Worm (Caenorhabditis elegans): ENCODE data around the gene stg-2.
"Not testable (repeated sequence)": the region's sequence is repeated elsewhere in the genome, so short reads cannot be mapped to it uniquely, and the experiment has no call there.

The stg-2 gene

ce11 chrX:8623840-8624591, 19.7 kb downstream of the stg-2 start:
- TF ChIP-seq ceh-43 (GFP tag; optimal IDR thresholded peaks at IDR 0.05) = peak; percentile 47
- TF ChIP-seq tbx-8 (GFP tag; optimal IDR thresholded peaks at IDR 0.05) = no peak
- peak; percentile 5 for TF ChIP-seq M03D4.4 (tag; optimal IDR thresholded peaks at IDR 0.05)
- peak; percentile 64 for TF ChIP-seq ceh-83 (GFP tag; optimal IDR thresholded peaks at IDR 0.05)
- no peak for TF ChIP-seq bed-3 (GFP tag; optimal IDR thresholded peaks at IDR 0.05)
- TF ChIP-seq ham-2 (GFP tag; optimal IDR thresholded peaks at IDR 0.05) = peak; percentile 33
- peak; percentile 23 for TF ChIP-seq drap-1 (GFP tag; optimal IDR thresholded peaks at IDR 0.05)

- TF ChIP-seq unc-62 (GFP tag; optimal IDR thresholded peaks at IDR 0.05) (no peak), blmp-1 (tag; optimal IDR thresholded peaks at IDR 0.05) (no peak), bed-3 (GFP tag; optimal IDR thresholded peaks at IDR 0.05) (no peak), ces-1 (GFP tag; optimal IDR thresholded peaks at IDR 0.05) (no peak), ham-2 (GFP tag; optimal IDR thresholded peaks at IDR 0.05) (no peak), flh-1 (GFP tag; optimal IDR thresholded peaks at IDR 0.05) (no peak), lin-32 (GFP tag; optimal IDR thresholded peaks at IDR 0.05) (no peak), unc-39 (tag; optimal IDR thresholded peaks at IDR 0.05) (no peak), sem-2 (GFP tag; optimal IDR thresholded peaks at IDR 0.05) (no peak), sptf-1 (tag; optimal IDR thresholded peaks at IDR 0.05) (no peak), pha-4 (tag; optimal IDR thresholded peaks at IDR 0.05) (no peak)
These were observed 30.7 kb downstream of the stg-2 start, which contains the start of gene K01A12.2 for ce11 chrX:8613053-8613452. TSS of gene K01A12.2 (plus strand) at chrX:8613353.

ce11 chrX:8612278-8612677, 31.4 kb downstream of the stg-2 start:
- TF ChIP-seq sptf-1 (tag; optimal IDR thresholded peaks at IDR 0.05) (no peak), zip-8 (tag; optimal IDR thresholded peaks at IDR 0.05) (no peak), ceh-39 (tag; optimal IDR thresholded peaks at IDR 0.05) (no peak), unc-120 (tag; optimal IDR thresholded peaks at IDR 0.05; ENCODE audit: poor library complexity, severe bottlenecking) (no peak), ham-2 (GFP tag; optimal IDR thresholded peaks at IDR 0.05) (no peak), cnd-1 (tag; optimal IDR thresholded peaks at IDR 0.05) (no peak), lsy-2 (tag; optimal IDR thresholded peaks at IDR 0.05) (no peak), nhr-12 (tag; optimal IDR thresholded peaks at IDR 0.05) (no peak), unc-62 (GFP tag; optimal IDR thresholded peaks at IDR 0.05) (no peak), ceh-43 (GFP tag; optimal IDR thresholded peaks at IDR 0.05) (no peak)

- TF ChIP-seq ceh-43 (GFP tag; optimal IDR thresholded peaks at IDR 0.05); elt-3 (tag; optimal IDR thresholded peaks at IDR 0.05); mab-5 (tag; optimal IDR thresholded peaks at IDR 0.05): not testable (repeated sequence)
These were observed 33.1 kb downstream of the stg-2 start, which contains the start of gene K01A12.4 for ce11 chrX:8610606-8611005. TSS of gene K01A12.4 (plus strand) at chrX:8610906.

ce11 chrX:8608756-8609155, 35.0 kb downstream of the stg-2 start:
- TF ChIP-seq sptf-1 (tag; optimal IDR thresholded peaks at IDR 0.05) = no peak

- no peak for TF ChIP-seq unc-62 (GFP tag; optimal IDR thresholded peaks at IDR 0.05)
- peak; percentile 63 for TF ChIP-seq pha-4 (tag; optimal IDR thresholded peaks at IDR 0.05)
- no peak for TF ChIP-seq nhr-28 (tag; optimal IDR thresholded peaks at IDR 0.05)
- no peak for TF ChIP-seq zip-8 (tag; optimal IDR thresholded peaks at IDR 0.05)
- no peak for TF ChIP-seq ceh-83 (GFP tag; optimal IDR thresholded peaks at IDR 0.05)
- no peak for TF ChIP-seq drap-1 (GFP tag; optimal IDR thresholded peaks at IDR 0.05)
- TF ChIP-seq lin-13 (tag; optimal IDR thresholded peaks at IDR 0.05) = peak; percentile 1
- no peak for TF ChIP-seq blmp-1 (tag; optimal IDR thresholded peaks at IDR 0.05)
- TF ChIP-seq lsy-2 (tag; optimal IDR thresholded peaks at IDR 0.05) = no peak
- no peak for TF ChIP-seq bed-3 (GFP tag; optimal IDR thresholded peaks at IDR 0.05)
- TF ChIP-seq flh-1 (GFP tag; optimal IDR thresholded peaks at IDR 0.05) = no peak
- no peak for TF ChIP-seq lin-32 (GFP tag; optimal IDR thresholded peaks at IDR 0.05)
- TF ChIP-seq M03D4.4 (tag; optimal IDR thresholded peaks at IDR 0.05) = no peak
- no peak for TF ChIP-seq ham-2 (GFP tag; optimal IDR thresholded peaks at IDR 0.05)
- TF ChIP-seq nhr-2 (tag; optimal IDR thresholded peaks at IDR 0.05) = no peak
- TF ChIP-seq hlh-1 (tag; optimal IDR thresholded peaks at IDR 0.05) = peak; percentile 37
- TF ChIP-seq ceh-39 (tag; optimal IDR thresholded peaks at IDR 0.05) = peak; percentile 81
- TF ChIP-seq sptf-1 (tag; optimal IDR thresholded peaks at IDR 0.05) = no peak
- TF ChIP-seq ceh-43 (GFP tag; optimal IDR thresholded peaks at IDR 0.05) = no peak
- no peak for TF ChIP-seq unc-120 (tag; optimal IDR thresholded peaks at IDR 0.05; ENCODE audit: poor library complexity, severe bottlenecking)
- no peak for TF ChIP-seq nhr-237 (tag; optimal IDR thresholded peaks at IDR 0.05)
- TF ChIP-seq elt-1 (tag; optimal IDR thresholded peaks at IDR 0.05; ENCODE audit: borderline replicate concordance, insufficient read depth) = no peak
- TF ChIP-seq mab-5 (tag; optimal IDR thresholded peaks at IDR 0.05) = no peak
- TF ChIP-seq mls-2 (tag; optimal IDR thresholded peaks at IDR 0.05) = no peak
- TF ChIP-seq cnd-1 (tag; optimal IDR thresholded peaks at IDR 0.05) = no peak
- no peak for TF ChIP-seq tbx-8 (GFP tag; optimal IDR thresholded peaks at IDR 0.05)
- TF ChIP-seq nhr-12 (tag; optimal IDR thresholded peaks at IDR 0.05) = no peak
- TF ChIP-seq mep-1 (tag; optimal IDR thresholded peaks at IDR 0.05) = peak; percentile 27
- TF ChIP-seq elt-3 (tag; optimal IDR thresholded peaks at IDR 0.05) = no peak
- TF ChIP-seq sem-2 (GFP tag; optimal IDR thresholded peaks at IDR 0.05) = no peak
- no peak for TF ChIP-seq ztf-11 (tag; optimal IDR thresholded peaks at IDR 0.05)
- no peak for TF ChIP-seq unc-39 (tag; optimal IDR thresholded peaks at IDR 0.05)
- no peak for TF ChIP-seq ces-1 (GFP tag; optimal IDR thresholded peaks at IDR 0.05)
- no peak for TF ChIP-seq snpc-4 (tag; optimal IDR thresholded peaks at IDR 0.05)
These were observed 38.7 kb downstream of the stg-2 start, which contains the start of the genes H35N09.2 and H35N09.1 for ce11 chrX:8605005-8605404. TSS of gene H35N09.2 (minus strand) at chrX:8605058. TSS of gene H35N09.1 (plus strand) at chrX:8605339.
